Worm (Caenorhabditis elegans) whole organism, L4 larva: ENCODE measurements around the gene spe-43.

Experiments
- F37D6.2 ChIP-seq: sonication (generic microtip); optimal IDR thresholded peaks from 2 replicates; lab custom pipeline; 2016; ENCODE audit warnings: mild to moderate bottlenecking, missing genetic modification characterization, missing compliant biosample characterization
- aly-2 ChIP-seq: sonication (generic microtip); optimal IDR thresholded peaks from 2 replicates; lab custom pipeline; 2018; ENCODE audit warnings: missing biosample characterization, missing genetic modification characterization
- arid-1 ChIP-seq: fragments of 200-800 bp; sonication (Bioruptor generic); conservative IDR thresholded peaks from 2 replicates; pipeline ENCODE4 v1.3.6; 2022; ENCODE audit warnings: missing genetic modification reagents, missing genetic modification characterization, missing compliant biosample characterization
- ceh-28 ChIP-seq: fragments of 150-350 bp; optimal IDR thresholded peaks from 2 replicates; lab custom pipeline; 2014; ENCODE audit warnings: missing biosample characterization, missing genetic modification reagents, missing genetic modification characterization
- ceh-44 ChIP-seq: fragments of 200-800 bp; sonication (Bioruptor generic); IDR thresholded peaks from 2 replicates; pipeline ENCODE4 v1.3.6; 2022; ENCODE audit warnings: missing genetic modification reagents, missing genetic modification characterization, missing compliant biosample characterization
- ces-1 ChIP-seq: fragments of 150-350 bp; sonication (generic microtip); optimal IDR thresholded peaks from 4 replicates; lab custom pipeline; 2014; ENCODE audit warnings: missing biosample characterization, missing genetic modification reagents, missing genetic modification characterization
- ctbp-1 ChIP-seq: fragments of 200-800 bp; sonication (Bioruptor generic); IDR thresholded peaks from 2 replicates; pipeline ENCODE4 v1.3.6; 2022; ENCODE audit warnings: missing genetic modification reagents, missing genetic modification characterization, missing compliant biosample characterization
- daf-16 ChIP-seq, 3 experiments: sonication (generic microtip); optimal IDR thresholded peaks; 2 replicates each; lab custom pipeline; 2016 to 2017; ENCODE audit warnings: missing genetic modification characterization in 3 of 3, missing genetic modification reagents in 3 of 3, mild to moderate bottlenecking in 2 of 3, missing compliant biosample characterization in 2 of 3, missing biosample characterization in 1 of 3, moderate library complexity in 1 of 3
- dpl-1 ChIP-seq: fragments of 150-350 bp; optimal IDR thresholded peaks from 2 replicates; lab custom pipeline; 2014; ENCODE audit warnings: missing biosample characterization, missing genetic modification reagents, missing genetic modification characterization
- duxl-1 ChIP-seq: sonication (generic microtip); optimal IDR thresholded peaks from 2 replicates; lab custom pipeline; 2016; ENCODE audit warnings: mild to moderate bottlenecking, missing genetic modification characterization, moderate library complexity, missing compliant biosample characterization; ENCODE audit not compliant: poor library complexity
- dve-1 ChIP-seq: sonication (generic microtip); optimal IDR thresholded peaks from 2 replicates; lab custom pipeline; 2017; ENCODE audit warnings: antibody characterized with exemption, mild to moderate bottlenecking, missing genetic modification characterization, missing compliant biosample characterization; ENCODE audit not compliant: insufficient read depth
- fkh-10 ChIP-seq: fragments of 150-350 bp; optimal IDR thresholded peaks from 2 replicates; lab custom pipeline; 2014; ENCODE audit warnings: missing biosample characterization, missing genetic modification reagents, missing genetic modification characterization
- hif-1 ChIP-seq, 2 experiments: sonication (generic microtip); optimal IDR thresholded peaks; 2 replicates each; lab custom pipeline; 2016 to 2017; ENCODE audit warnings: missing compliant biosample characterization in 2 of 2, missing genetic modification characterization in 2 of 2, missing genetic modification reagents in 2 of 2, missing genotype in 2 of 2, mild to moderate bottlenecking in 1 of 2
- hlh-11 ChIP-seq: fragments of 200-800 bp; sonication (Bioruptor generic); optimal IDR thresholded peaks from 2 replicates; lab custom pipeline; 2018; ENCODE audit warnings: mild to moderate bottlenecking, missing genetic modification characterization, missing compliant biosample characterization
- hlh-30 ChIP-seq: sonication (generic microtip); optimal IDR thresholded peaks from 2 replicates; lab custom pipeline; 2017; ENCODE audit warnings: antibody characterized with exemption, mild to moderate bottlenecking, missing genetic modification characterization, missing compliant biosample characterization; ENCODE audit not compliant: insufficient read depth
- hmg-1.1 ChIP-seq: fragments of 200-800 bp; sonication (Bioruptor generic); IDR thresholded peaks from 2 replicates; pipeline ENCODE4 v1.3.6; 2022; ENCODE audit warnings: missing genetic modification reagents, missing genetic modification characterization, missing compliant biosample characterization
- lin-38 ChIP-seq: fragments of 200-800 bp; sonication (Bioruptor generic); IDR thresholded peaks from 2 replicates; pipeline ENCODE4 v1.3.6; 2022; ENCODE audit warnings: missing genetic modification reagents, missing genetic modification characterization, missing compliant biosample characterization
- lsy-2 ChIP-seq, 2 experiments: fragments of 150-350 bp in 1 of 2; sonication (generic microtip) in 1 of 2; optimal IDR thresholded peaks; 2 replicates each; lab custom pipeline; 2014 to 2017; ENCODE audit warnings: missing biosample characterization in 2 of 2, missing genetic modification characterization in 2 of 2
- madf-5 ChIP-seq, 2 experiments: fragments of 200-800 bp; sonication (Bioruptor generic); IDR thresholded peaks; 2 replicates each; pipeline ENCODE4 v1.3.6; 2022; ENCODE audit warnings: missing compliant biosample characterization in 2 of 2, missing genetic modification characterization in 2 of 2
- mep-1 ChIP-seq: fragments of 150-350 bp; sonication (generic microtip); optimal IDR thresholded peaks from 3 replicates; lab custom pipeline; 2014; ENCODE audit warnings: missing biosample characterization, missing genetic modification characterization
- mes-2 ChIP-seq: sonication (generic microtip); optimal IDR thresholded peaks from 2 replicates; lab custom pipeline; 2016; ENCODE audit warnings: missing genotype, mild to moderate bottlenecking, missing genetic modification characterization, missing compliant biosample characterization; ENCODE audit not compliant: poor library complexity, severe bottlenecking
- nhr-10 ChIP-seq: fragments of 150-350 bp; optimal IDR thresholded peaks from 2 replicates; lab custom pipeline; 2014; ENCODE audit warnings: missing biosample characterization, missing genetic modification characterization
- nhr-11 ChIP-seq: fragments of 150-350 bp; optimal IDR thresholded peaks from 2 replicates; lab custom pipeline; 2014; ENCODE audit warnings: missing biosample characterization, missing genetic modification characterization
- nhr-111 ChIP-seq: fragments of 200-800 bp; sonication (Bioruptor generic); optimal IDR thresholded peaks from 2 replicates; lab custom pipeline; 2018; ENCODE audit warnings: mild to moderate bottlenecking, missing genetic modification characterization, missing compliant biosample characterization
- nhr-28 ChIP-seq: fragments of 150-350 bp; optimal IDR thresholded peaks from 2 replicates; lab custom pipeline; 2014; ENCODE audit warnings: missing biosample characterization, missing genetic modification characterization
- nhr-41 ChIP-seq: fragments of 200-800 bp; sonication (Bioruptor generic); IDR thresholded peaks from 2 replicates; pipeline ENCODE4 v1.3.6; 2022; ENCODE audit warnings: missing genetic modification reagents, missing genetic modification characterization, missing compliant biosample characterization
- nhr-6 ChIP-seq: fragments of 150-350 bp; optimal IDR thresholded peaks from 2 replicates; lab custom pipeline; 2014; ENCODE audit warnings: missing biosample characterization, missing genetic modification characterization
- pha-4 ChIP-seq, 2 experiments: fragments of 150-350 bp in 1 of 2; fragments of 200-800 bp in 1 of 2; sonication (Bioruptor generic) in 1 of 2; IDR thresholded peaks in 1 of 2; optimal IDR thresholded peaks in 1 of 2; 2 replicates each; pipeline versions ENCODE4 v1.3.6 to Lab custom; 2014 to 2022; ENCODE audit warnings: missing genetic modification characterization in 2 of 2, missing genetic modification reagents in 2 of 2, missing biosample characterization in 1 of 2, missing compliant biosample characterization in 1 of 2
- php-3 ChIP-seq: fragments of 200-800 bp; sonication (Bioruptor generic); IDR thresholded peaks from 2 replicates; pipeline ENCODE4 v1.3.6; 2022; ENCODE audit warnings: missing genetic modification reagents, missing genetic modification characterization, missing compliant biosample characterization
- rbr-2 ChIP-seq: sonication (generic microtip); optimal IDR thresholded peaks from 2 replicates; lab custom pipeline; 2016; ENCODE audit warnings: missing genotype, missing genetic modification characterization, missing compliant biosample characterization
- snpc-1.2 ChIP-seq: fragments of 200-800 bp; sonication (Bioruptor generic); IDR thresholded peaks from 2 replicates; pipeline ENCODE4 v1.3.6; 2022; ENCODE audit warnings: missing genetic modification reagents, missing genetic modification characterization, missing compliant biosample characterization
- snpc-4 ChIP-seq: fragments of 150-350 bp; optimal IDR thresholded peaks from 2 replicates; lab custom pipeline; 2014; ENCODE audit warnings: missing biosample characterization, missing genetic modification characterization
- tag-97 ChIP-seq: fragments of 200-800 bp; sonication (Bioruptor generic); IDR thresholded peaks from 2 replicates; pipeline ENCODE4 v1.3.6; 2022; ENCODE audit warnings: missing genetic modification characterization, missing compliant biosample characterization
- tra-1 ChIP-seq: fragments of 200-800 bp; sonication (Bioruptor generic); IDR thresholded peaks from 2 replicates; pipeline ENCODE4 v1.3.6; 2022; ENCODE audit warnings: missing genetic modification reagents, missing genetic modification characterization, missing compliant biosample characterization
- unc-130 ChIP-seq: sonication (generic microtip); optimal IDR thresholded peaks from 2 replicates; lab custom pipeline; 2016; ENCODE audit warnings: missing genetic modification reagents, missing genetic modification characterization, missing compliant biosample characterization
- unc-62 ChIP-seq, 3 experiments: fragments of 150-350 bp in 1 of 3; sonication (generic microtip); optimal IDR thresholded peaks in 2 of 3; peaks in 1 of 3; 1 replicate in 1 of 3; 2 replicates in 2 of 3; lab custom pipeline; 2014 to 2017; ENCODE audit warnings: missing biosample characterization in 3 of 3, missing genetic modification characterization in 3 of 3, missing genetic modification reagents in 3 of 3, missing genotype in 1 of 3
- zfp-2 ChIP-seq: sonication (generic microtip); optimal IDR thresholded peaks from 2 replicates; lab custom pipeline; 2016; ENCODE audit warnings: mild to moderate bottlenecking, missing genetic modification characterization, missing compliant biosample characterization
- zfp-3 ChIP-seq: fragments of 200-800 bp; sonication (Bioruptor generic); conservative IDR thresholded peaks from 2 replicates; pipeline ENCODE4 v1.3.6; 2022; ENCODE audit warnings: missing genetic modification reagents, missing genetic modification characterization, missing compliant biosample characterization

spe-43 gene

ce11 chrIV:13098652-13099051, 43.5 kb downstream of the spe-43 start, which contains the start of the genes dli-1, tin-9.2 and exos-4.1:
Gene dli-1 (minus strand): TSS chrIV:13098792.
Gene tin-9.2 (plus strand): TSS chrIV:13098995.
Gene exos-4.1 (plus strand): TSS chrIV:13098999.
- TF ChIP-seq nhr-28 (tag; lab: Kevin White, UChicago) (no peak), nhr-10 (tag; lab: Kevin White, UChicago) (no peak), ceh-44 (no peak), nhr-6 (peak; percentile 42), daf-16 (GFP tag; optimal IDR thresholded peaks at IDR 0.05; lab: Kevin White, UChicago) (no peak), daf-16 (tag; optimal IDR thresholded peaks at IDR 0.05; lab: Kevin White, UChicago) (peak; percentile 35), zfp-2 (tag; lab: Kevin White, UChicago) (no peak), F37D6.2 (tag; lab: Kevin White, UChicago) (peak; percentile 9), ceh-28 (tag; lab: Kevin White, UChicago) (no peak), ces-1 (GFP tag; lab: Kevin White, UChicago) (peak; percentile 3), madf-5 (GFP tag; IDR thresholded peaks at IDR 0.05; lab: Robert Waterston, UW) (no peak), rbr-2 (tag; lab: Kevin White, UChicago) (peak; percentile 68), tag-97 (GFP tag; lab: Robert Waterston, UW) (no peak), snpc-1.2 (GFP tag; lab: Robert Waterston, UW) (peak; percentile 80), dpl-1 (GFP tag; lab: Kevin White, UChicago) (peak; percentile 78), dve-1 (tag; lab: Kevin White, UChicago) (peak; percentile 44), unc-130 (GFP tag; lab: Kevin White, UChicago) (peak; percentile 28), duxl-1 (tag; lab: Kevin White, UChicago) (peak; percentile 33), snpc-4 (tag; lab: Kevin White, UChicago) (no peak), fkh-10 (peak; percentile 34), hlh-30 (tag; lab: Kevin White, UChicago) (peak; percentile 46), nhr-111 (GFP tag; lab: Kevin White, UChicago) (no peak), lsy-2 (tag; optimal IDR thresholded peaks at IDR 0.05; lab: Kevin White, UChicago) (peak in 1 of 2 experiments; percentile 89), nhr-11 (tag; lab: Kevin White, UChicago) (peak; percentile 7), pha-4 (GFP tag; IDR thresholded peaks at IDR 0.05; lab: Robert Waterston, UW) (0 out of 2 replicates have a peak, but pooled peaks have one; percentile 33), pha-4 (tag; optimal IDR thresholded peaks at IDR 0.05; lab: Kevin White, UChicago) (no peak), lin-38 (GFP tag; lab: Robert Waterston, UW) (peak; percentile 81), mep-1 (peak; percentile 69), hlh-11 (tag; lab: Kevin White, UChicago) (peak; percentile 52), hmg-1.1 (GFP tag; lab: Robert Waterston, UW) (peak; percentile 65), mes-2 (tag; lab: Kevin White, UChicago) (peak; percentile 80), arid-1 (GFP tag; lab: Robert Waterston, UW) (peak; percentile 42), unc-62 (GFP tag; optimal IDR thresholded peaks at IDR 0.05 in 1 of 2; lab: Kevin White, UChicago) (no peak), unc-62 (tag; optimal IDR thresholded peaks at IDR 0.05; lab: Kevin White, UChicago) (no peak), ctbp-1 (GFP tag; lab: Robert Waterston, UW) (no peak), php-3 (GFP tag; lab: Robert Waterston, UW) (no peak), hif-1 (tag; optimal IDR thresholded peaks at IDR 0.05; lab: Kevin White, UChicago) (peak in 1 of 2 experiments; percentile 15), nhr-41 (GFP tag; lab: Robert Waterston, UW) (no peak), zfp-3 (no peak), aly-2 (tag; lab: Kevin White, UChicago) (no peak), tra-1 (GFP tag; lab: Robert Waterston, UW) (no peak)
